Fruit fly (Drosophila melanogaster) S2 (cell line): ENCODE results near the gene GstT3.

Source experiments
- CG8478 ChIP-seq: fragments of >200 bp; optimal IDR thresholded peaks from 2 replicates; lab custom pipeline; 2018
- CTCF ChIP-seq, 2 experiments: fragments of >200 bp; optimal IDR thresholded peaks; 2 replicates each; lab custom pipeline; 2018

dm6 chrX:20502776-20503503 is 35.7 kb downstream of the GstT3 start:
- TF ChIP-seq CG8478 (lab: Kevin White, UChicago) (no peak), CTCF (optimal IDR thresholded peaks at IDR 0.05; lab: Kevin White, UChicago) (no peak)
